Fruit fly (Drosophila melanogaster): ENCODE data around the gene Pkc98E.

Gene Pkc98E

DNA sequence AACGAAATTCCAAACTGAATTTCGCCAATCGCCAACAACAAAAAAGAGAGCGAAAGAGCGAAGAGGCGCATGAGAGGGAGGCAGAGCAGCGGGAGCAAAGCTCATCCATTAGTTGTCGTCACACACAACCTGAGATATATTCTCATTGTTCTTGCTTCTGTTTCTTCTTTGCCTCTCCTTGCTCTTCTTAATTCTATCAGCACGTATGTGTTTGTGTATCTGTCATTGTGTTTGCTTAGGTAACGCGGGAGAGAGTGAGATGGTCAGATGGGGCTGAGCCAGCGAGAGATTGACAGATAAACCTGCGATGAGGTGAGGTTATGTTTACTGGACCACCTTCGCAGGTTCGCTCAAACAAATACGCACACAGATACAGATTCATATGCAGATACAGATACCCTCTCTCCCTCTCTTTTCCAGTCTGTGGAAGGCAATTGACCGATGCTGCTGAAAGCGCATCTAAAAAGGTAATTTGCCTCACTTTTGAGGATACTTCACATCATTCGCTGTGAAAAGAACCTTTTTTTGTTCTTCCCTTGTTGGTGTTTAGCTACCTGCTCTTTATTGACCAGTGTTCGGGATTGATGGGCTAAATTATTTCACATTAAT is 35.1 kb downstream of the Pkc98E start:
- TF ChIP-seq Lhr (GFP tag; optimal IDR thresholded peaks at IDR 0.05) (no peak), sob (GFP tag; IDR thresholded peaks at IDR 0.05) (no peak; the same call in 1 of the 2 replicates), Hmx (GFP tag; optimal IDR thresholded peaks at IDR 0.05) (no peak), CG9876 (GFP tag; optimal IDR thresholded peaks at IDR 0.05) (no peak), CG3281 (GFP tag; optimal IDR thresholded peaks at IDR 0.05) (peak; percentile 14), abd-A (tag; optimal IDR thresholded peaks at IDR 0.05) (peak; percentile 82), CG3163 (GFP tag; optimal IDR thresholded peaks at IDR 0.05) (peak; percentile 10), CG12236 (GFP tag; optimal IDR thresholded peaks at IDR 0.05) (no peak), Awh (GFP tag; IDR thresholded peaks at IDR 0.05) (no peak), CG8924 (tag; optimal IDR thresholded peaks at IDR 0.05) (peak; percentile 29), Fer3 (tag; optimal IDR thresholded peaks at IDR 0.05) (no peak), org-1 (GFP tag; optimal IDR thresholded peaks at IDR 0.05) (no peak), Pdp1 (GFP tag; optimal IDR thresholded peaks at IDR 0.05) (peak in 1 of 2 experiments; percentile 76), GATAe (GFP tag; conservative IDR thresholded peaks at IDR 0.05) (no peak), crol (GFP tag; IDR thresholded peaks at IDR 0.05) (peak; percentile 75), Ets65A (GFP tag) (peak; percentile 49), CG14014 (GFP tag; IDR thresholded peaks at IDR 0.05) (no peak), ap (GFP tag; IDR thresholded peaks at IDR 0.05) (no peak), pnt (GFP tag; optimal IDR thresholded peaks at IDR 0.05) (no peak), pros (GFP tag; optimal IDR thresholded peaks at IDR 0.05) (no peak), tll (GFP tag; optimal IDR thresholded peaks at IDR 0.05) (peak in 1 of 2 experiments; percentile 89), nerfin-1 (tag; optimal IDR thresholded peaks at IDR 0.05) (peak; percentile 10), CG5180 (GFP tag; optimal IDR thresholded peaks at IDR 0.05) (peak; percentile 2), slou (GFP tag; optimal IDR thresholded peaks at IDR 0.05) (no peak), B-H1 (GFP tag; IDR thresholded peaks at IDR 0.05) (no peak), CG6254 (GFP tag; optimal IDR thresholded peaks at IDR 0.05) (no peak), ftz-f1 (GFP tag; optimal IDR thresholded peaks at IDR 0.05) (no peak), CG1233 (GFP tag; optimal IDR thresholded peaks at IDR 0.05) (no peak), HLHmδ (GFP tag; optimal IDR thresholded peaks at IDR 0.05) (peak; percentile 78), CG10543 (GFP tag; optimal IDR thresholded peaks at IDR 0.05) (peak; percentile 29), CG3726 (GFP tag; IDR thresholded peaks at IDR 0.05) (no peak), CG10979 (tag; optimal IDR thresholded peaks at IDR 0.05) (peak; percentile 8), gce (GFP tag; IDR thresholded peaks at IDR 0.05) (no peak), CG17328 (GFP tag; IDR thresholded peaks at IDR 0.05) (no peak), CG13894 (tag; optimal IDR thresholded peaks at IDR 0.05) (peak; percentile 49), lov (optimal IDR thresholded peaks at IDR 0.05) (no peak), lov (GFP tag; IDR thresholded peaks at IDR 0.05) (0 out of 3 replicates have a peak, but pooled peaks have one; percentile 55), ham (GFP tag; IDR thresholded peaks at IDR 0.05) (no peak), CG18476 (GFP tag; optimal IDR thresholded peaks at IDR 0.05) (no peak), toy (GFP tag; IDR thresholded peaks at IDR 0.05) (no peak), exex (tag; optimal IDR thresholded peaks at IDR 0.05) (no peak), psq (GFP tag; optimal IDR thresholded peaks at IDR 0.05) (peak; percentile 26), MBD-R2 (GFP tag; IDR thresholded peaks at IDR 0.05) (no peak), CG17361 (GFP tag; IDR thresholded peaks at IDR 0.05) (no peak), Abd-B (GFP tag; optimal IDR thresholded peaks at IDR 0.05) (no peak), CG11696 (GFP tag; IDR thresholded peaks at IDR 0.05) (no peak), CG7786 (GFP tag; optimal IDR thresholded peaks at IDR 0.05) (no peak), CG17568 (GFP tag; optimal IDR thresholded peaks at IDR 0.05) (no peak), corto (GFP tag; optimal IDR thresholded peaks at IDR 0.05) (no peak), CG1792 (GFP tag; optimal IDR thresholded peaks at IDR 0.05) (no peak), nmo (GFP tag; optimal IDR thresholded peaks at IDR 0.05) (no peak)
